Fruit fly (Drosophila melanogaster): ENCODE results near the gene CG1943.

dm6 chr3R:7035703-7036266 is 38.9 kb upstream of the CG1943 start:
- TF ChIP-seq sage (GFP tag; optimal IDR thresholded peaks at IDR 0.05) (no peak), Dfd (GFP tag; optimal IDR thresholded peaks at IDR 0.05) (no peak), ey (GFP tag; optimal IDR thresholded peaks at IDR 0.05) (no peak), h (GFP tag; optimal IDR thresholded peaks at IDR 0.05) (no peak), dsf (GFP tag; optimal IDR thresholded peaks at IDR 0.05; ENCODE audit: borderline replicate concordance) (no peak), lola (GFP tag; optimal IDR thresholded peaks at IDR 0.05) (no peak), CrebA (GFP tag; optimal IDR thresholded peaks at IDR 0.05; ENCODE audit: borderline replicate concordance) (no peak), Myc (optimal IDR thresholded peaks at IDR 0.05) (no peak), Hr78 (GFP tag; optimal IDR thresholded peaks at IDR 0.05) (no peak), Hr83 (GFP tag; optimal IDR thresholded peaks at IDR 0.05; ENCODE audit: poor library complexity, severe bottlenecking) (no peak), Hnf4 (GFP tag; optimal IDR thresholded peaks at IDR 0.05) (no peak), psq (GFP tag; optimal IDR thresholded peaks at IDR 0.05) (no peak)

Measured in whole organism, wandering third instar larva.